Worm (Caenorhabditis elegans) whole organism, L1 larva: ENCODE measurements around the gene R11G1.2.

Experiments used
- C16A3.4 ChIP-seq: fragments of 150-350 bp; optimal IDR thresholded peaks from 2 replicates; lab custom pipeline; 2014; ENCODE audit warnings: missing biosample characterization, missing genetic modification characterization
- F16B12.6 ChIP-seq: fragments of 150-350 bp; optimal IDR thresholded peaks from 2 replicates; lab custom pipeline; 2014; ENCODE audit warnings: missing biosample characterization, missing genetic modification characterization
- aha-1 ChIP-seq: fragments of 150-350 bp; optimal IDR thresholded peaks from 2 replicates; lab custom pipeline; 2014; ENCODE audit warnings: missing biosample characterization, missing genetic modification characterization
- ceh-8 ChIP-seq: fragments of 200-800 bp; sonication (Bioruptor generic); optimal IDR thresholded peaks from 2 replicates; lab custom pipeline; 2018; ENCODE audit warnings: mild to moderate bottlenecking, missing genetic modification characterization, moderate library complexity, missing compliant biosample characterization
- ceh-82 ChIP-seq, 3 experiments: fragments of 150-350 bp in 1 of 3; sonication (generic microtip) in 2 of 3; optimal IDR thresholded peaks; 2 replicates each; lab custom pipeline; 2014 to 2017; ENCODE audit warnings: missing biosample characterization in 3 of 3, missing genetic modification characterization in 3 of 3
- ces-1 ChIP-seq: fragments of 150-350 bp; optimal IDR thresholded peaks from 2 replicates; lab custom pipeline; 2014; ENCODE audit warnings: missing biosample characterization, missing genetic modification reagents, missing genetic modification characterization
- dpl-1 ChIP-seq, 3 experiments: fragments of 150-350 bp in 2 of 3; sonication (generic microtip) in 1 of 3; optimal IDR thresholded peaks; 2 replicates each; lab custom pipeline; 2014 to 2017; ENCODE audit warnings: missing biosample characterization in 3 of 3, missing genetic modification characterization in 3 of 3, missing genetic modification reagents in 3 of 3
- efl-1 ChIP-seq, 4 experiments: fragments of 150-350 bp; optimal IDR thresholded peaks in 3 of 4; peaks in 1 of 4; 1 replicate in 1 of 4; 2 replicates in 3 of 4; lab custom pipeline; 2014; ENCODE audit warnings: missing biosample characterization in 2 of 4, missing genetic modification characterization in 2 of 4, missing genetic modification reagents in 2 of 4
- egl-13 ChIP-seq: sonication (generic microtip); optimal IDR thresholded peaks from 2 replicates; lab custom pipeline; 2016; ENCODE audit warnings: missing genotype, missing genetic modification reagents, missing genetic modification characterization, missing compliant biosample characterization
- elt-2 ChIP-seq: sonication (generic microtip); optimal IDR thresholded peaks from 2 replicates; lab custom pipeline; 2016; ENCODE audit warnings: missing genetic modification characterization, mild to moderate bottlenecking, inconsistent platforms, missing compliant biosample characterization, missing genetic modification reagents
- elt-3 ChIP-seq, 6 experiments: fragments of 150-350 bp in 1 of 6; sonication (generic microtip); optimal IDR thresholded peaks; 2 replicates each; lab custom pipeline; 2017 to 2018; ENCODE audit warnings: missing biosample characterization in 6 of 6, missing genetic modification characterization in 6 of 6, inconsistent platforms in 1 of 6
- ets-5 ChIP-seq: fragments of 200-800 bp; sonication (Bioruptor generic); IDR thresholded peaks from 2 replicates; pipeline ENCODE4 v1.3.6; 2022; ENCODE audit warnings: missing genetic modification characterization, missing compliant biosample characterization
- fkh-10 ChIP-seq: sonication (generic microtip); optimal IDR thresholded peaks from 2 replicates; lab custom pipeline; 2017; ENCODE audit warnings: missing biosample characterization, missing genetic modification reagents, missing genetic modification characterization
- fos-1 ChIP-seq: fragments of 150-350 bp; optimal IDR thresholded peaks from 2 replicates; lab custom pipeline; 2014; ENCODE audit warnings: missing biosample characterization, missing genetic modification characterization
- hpl-2 ChIP-seq: fragments of 150-350 bp; optimal IDR thresholded peaks from 2 replicates; lab custom pipeline; 2014; ENCODE audit warnings: missing biosample characterization, missing genetic modification reagents, missing genetic modification characterization
- jun-1 ChIP-seq: fragments of 150-350 bp; optimal IDR thresholded peaks from 2 replicates; lab custom pipeline; 2014; ENCODE audit warnings: missing biosample characterization, missing genetic modification reagents, missing genetic modification characterization
- lin-14 ChIP-seq: fragments of 200-800 bp; sonication (Bioruptor generic); optimal IDR thresholded peaks from 2 replicates; lab custom pipeline; 2018; ENCODE audit warnings: mild to moderate bottlenecking, missing genetic modification characterization, moderate library complexity, missing compliant biosample characterization
- lin-35 ChIP-seq, 2 experiments: fragments of 150-350 bp; optimal IDR thresholded peaks; 2 replicates each; lab custom pipeline; 2014; ENCODE audit warnings: missing biosample characterization in 2 of 2, missing genetic modification characterization in 2 of 2, missing genetic modification reagents in 2 of 2
- lin-39 ChIP-seq: fragments of 150-350 bp; optimal IDR thresholded peaks from 2 replicates; lab custom pipeline; 2014; ENCODE audit warnings: missing biosample characterization, missing genetic modification reagents, missing genetic modification characterization
- lir-3 ChIP-seq: sonication (generic microtip); optimal IDR thresholded peaks from 2 replicates; lab custom pipeline; 2016; ENCODE audit warnings: mild to moderate bottlenecking, missing genetic modification characterization, moderate library complexity, missing compliant biosample characterization; ENCODE audit not compliant: poor library complexity
- mdl-1 ChIP-seq, 2 experiments: fragments of 150-350 bp; optimal IDR thresholded peaks; 2 replicates each; lab custom pipeline; 2014 to 2017; ENCODE audit warnings: missing biosample characterization in 2 of 2, missing genetic modification characterization in 2 of 2, inconsistent platforms in 1 of 2
- mef-2 ChIP-seq: fragments of 150-350 bp; optimal IDR thresholded peaks from 2 replicates; lab custom pipeline; 2014; ENCODE audit warnings: missing biosample characterization, missing genetic modification characterization
- mep-1 ChIP-seq: fragments of 150-350 bp; optimal IDR thresholded peaks from 2 replicates; lab custom pipeline; 2014; ENCODE audit warnings: missing biosample characterization, missing genetic modification characterization
- nhr-19 ChIP-seq: fragments of 200-800 bp; sonication (Bioruptor generic); conservative IDR thresholded peaks from 2 replicates; pipeline ENCODE4 v1.3.6; 2022; ENCODE audit warnings: missing genetic modification characterization, missing compliant biosample characterization
- nhr-20 ChIP-seq: sonication (generic microtip); optimal IDR thresholded peaks from 2 replicates; lab custom pipeline; 2016; ENCODE audit warnings: mild to moderate bottlenecking, missing genetic modification characterization, missing compliant biosample characterization
- nhr-237 ChIP-seq: fragments of 150-350 bp; optimal IDR thresholded peaks from 2 replicates; lab custom pipeline; 2014; ENCODE audit warnings: missing biosample characterization, missing genetic modification characterization
- nhr-71 ChIP-seq: sonication (generic microtip); optimal IDR thresholded peaks from 2 replicates; lab custom pipeline; 2016; ENCODE audit warnings: mild to moderate bottlenecking, missing genetic modification characterization, moderate library complexity, missing compliant biosample characterization
- nhr-76 ChIP-seq: sonication (generic microtip); optimal IDR thresholded peaks from 2 replicates; lab custom pipeline; 2017; ENCODE audit warnings: missing biosample characterization, missing genetic modification characterization
- nhr-85 ChIP-seq: sonication (generic microtip); peaks from one replicate; lab custom pipeline; 2016; ENCODE audit warnings: missing genetic modification characterization, inconsistent platforms, missing compliant biosample characterization
- pqm-1 ChIP-seq: sonication (generic microtip); optimal IDR thresholded peaks from 3 replicates; lab custom pipeline; 2017; ENCODE audit warnings: missing biosample characterization, missing genetic modification characterization
- rnt-1 ChIP-seq: sonication (generic microtip); optimal IDR thresholded peaks from 2 replicates; lab custom pipeline; 2016; ENCODE audit warnings: mild to moderate bottlenecking, missing genetic modification characterization, moderate library complexity, missing compliant biosample characterization
- skn-1 ChIP-seq: fragments of 150-350 bp; optimal IDR thresholded peaks from 2 replicates; lab custom pipeline; 2014; ENCODE audit warnings: missing biosample characterization, missing genetic modification characterization
- snu-23 ChIP-seq: sonication (generic microtip); optimal IDR thresholded peaks from 2 replicates; lab custom pipeline; 2016; ENCODE audit warnings: missing genetic modification characterization, missing compliant biosample characterization
- tlp-1 ChIP-seq: fragments of 150-350 bp; optimal IDR thresholded peaks from 2 replicates; lab custom pipeline; 2014; ENCODE audit warnings: missing biosample characterization, missing genetic modification characterization
- unc-130 ChIP-seq: fragments of 150-350 bp; optimal IDR thresholded peaks from 2 replicates; lab custom pipeline; 2017; ENCODE audit warnings: missing biosample characterization, missing genetic modification characterization, inconsistent platforms
- unc-62 ChIP-seq: fragments of 150-350 bp; optimal IDR thresholded peaks from 2 replicates; lab custom pipeline; 2014; ENCODE audit warnings: missing biosample characterization, missing genetic modification reagents, missing genetic modification characterization
- unc-86 ChIP-seq: sonication (generic microtip); optimal IDR thresholded peaks from 2 replicates; lab custom pipeline; 2016; ENCODE audit warnings: missing genetic modification characterization, missing compliant biosample characterization
- unc-98 ChIP-seq: fragments of 200-800 bp; sonication (Bioruptor generic); IDR thresholded peaks from 2 replicates; pipeline ENCODE4 v1.3.6; 2022; ENCODE audit warnings: missing genetic modification characterization, missing compliant biosample characterization
- zag-1 ChIP-seq: fragments of 150-350 bp; optimal IDR thresholded peaks from 2 replicates; lab custom pipeline; 2014; ENCODE audit warnings: missing biosample characterization, missing genetic modification characterization
- zip-4 ChIP-seq: fragments of 200-800 bp; sonication (Bioruptor generic); optimal IDR thresholded peaks from 2 replicates; lab custom pipeline; 2018; ENCODE audit warnings: mild to moderate bottlenecking, missing genetic modification characterization, moderate library complexity, missing compliant biosample characterization
- ztf-11 ChIP-seq, 2 experiments: sonication (generic microtip); optimal IDR thresholded peaks; 2 replicates each; lab custom pipeline; 2016 to 2017; ENCODE audit warnings: missing genetic modification characterization in 2 of 2, missing biosample characterization in 1 of 2, missing compliant biosample characterization in 1 of 2

Gene R11G1.2

ce11 chrX:3605727-3606126, 44.7 kb upstream of the R11G1.2 start, which contains the start of gene C18B2.4 (continued):
- peak; percentile 48 for TF ChIP-seq F16B12.6 (tag; lab: Kevin White, UChicago)
- TF ChIP-seq fkh-10 (GFP tag; lab: Kevin White, UChicago) = no peak
- TF ChIP-seq lin-14 (GFP tag; lab: Kevin White, UChicago) = peak; percentile 93
- TF ChIP-seq C16A3.4 = peak; percentile 80
- peak; percentile 59 for TF ChIP-seq nhr-19 (GFP tag; lab: Robert Waterston, UW)
- TF ChIP-seq ceh-8 (GFP tag; lab: Kevin White, UChicago) = no peak
- peak; percentile 48 for TF ChIP-seq egl-13
- no peak for TF ChIP-seq lir-3 (tag; lab: Kevin White, UChicago)
- TF ChIP-seq jun-1 (tag; lab: Kevin White, UChicago) = peak; percentile 77
- TF ChIP-seq nhr-76 (tag; lab: Kevin White, UChicago) = no peak
- TF ChIP-seq zip-4 (GFP tag; lab: Kevin White, UChicago) = peak; percentile 51
- peak; percentile 15 for TF ChIP-seq nhr-237 (tag; lab: Kevin White, UChicago)
- TF ChIP-seq mep-1 (tag; lab: Kevin White, UChicago) = peak; percentile 69
- peak; percentile 36 for TF ChIP-seq elt-2 (tag; lab: Kevin White, UChicago)
- TF ChIP-seq mdl-1 (tag; optimal IDR thresholded peaks at IDR 0.05; lab: Kevin White, UChicago) = peak in 1 of 2 experiments; percentile 75
- no peak for TF ChIP-seq ets-5 (GFP tag; lab: Robert Waterston, UW)
- no peak for TF ChIP-seq aha-1 (tag; lab: Kevin White, UChicago)
- peak in 1 of 2 experiments; percentile 4 for TF ChIP-seq ztf-11 (tag; optimal IDR thresholded peaks at IDR 0.05; lab: Kevin White, UChicago)
- TF ChIP-seq hpl-2 (GFP tag; lab: Kevin White, UChicago) = no peak
- TF ChIP-seq dpl-1 (GFP tag; optimal IDR thresholded peaks at IDR 0.05; lab: Kevin White, UChicago) = peak; percentile 15 to 49 (median 29)
- no peak for TF ChIP-seq pqm-1
- peak; percentile 67 for TF ChIP-seq nhr-20
- TF ChIP-seq unc-130 (tag; lab: Kevin White, UChicago) = no peak
- TF ChIP-seq lin-39 (tag; lab: Kevin White, UChicago) = no peak
- TF ChIP-seq zag-1 (tag; lab: Kevin White, UChicago) = no peak
- peak; percentile 80 for TF ChIP-seq snu-23 (GFP tag; lab: Kevin White, UChicago)
- peak; percentile 45 to 79 for TF ChIP-seq lin-35 (GFP tag; optimal IDR thresholded peaks at IDR 0.05; lab: Kevin White, UChicago)
- peak; percentile 84 for TF ChIP-seq skn-1 (tag; lab: Kevin White, UChicago)
- TF ChIP-seq elt-3 (tag; optimal IDR thresholded peaks at IDR 0.05; lab: Kevin White, UChicago) = peak in 1 of 6 experiments; percentile 1

- no peak for TF ChIP-seq ceh-82 (tag; optimal IDR thresholded peaks at IDR 0.05; lab: Kevin White, UChicago)
- TF ChIP-seq pqm-1 = no peak
- TF ChIP-seq fos-1 (tag; lab: Kevin White, UChicago) = no peak
- TF ChIP-seq lir-3 (tag; lab: Kevin White, UChicago) = no peak
- TF ChIP-seq mef-2 (tag; lab: Kevin White, UChicago) = no peak
- TF ChIP-seq, all 84 proteins: peak for 0
Observed at ce11 chrX:3610442-3610841, 40.0 kb upstream of the R11G1.2 start.

ce11 chrX:3611042-3611623, 39.3 kb upstream of the R11G1.2 start, which contains the start of gene C18B2.5:
Gene C18B2.5 (minus strand): TSS chrX:3611092.
- peak; percentile 35 for TF ChIP-seq elt-2 (tag; lab: Kevin White, UChicago)
- no peak for TF ChIP-seq skn-1 (tag; lab: Kevin White, UChicago)
- no peak for TF ChIP-seq efl-1 (optimal IDR thresholded peaks at IDR 0.05; lab: Kevin White, UChicago)
- peak in 1 of 2 experiments; percentile 72 for TF ChIP-seq efl-1 (GFP tag; optimal IDR thresholded peaks at IDR 0.05 in 1 of 2; lab: Kevin White, UChicago)
- TF ChIP-seq, all 84 proteins: peak for 2

ce11 chrX:3611740-3612139, 38.7 kb upstream of the R11G1.2 start:
- no peak for TF ChIP-seq tlp-1 (tag; lab: Kevin White, UChicago)
- TF ChIP-seq nhr-85 (tag; lab: Kevin White, UChicago) = no peak
- no peak for TF ChIP-seq ces-1 (GFP tag; lab: Kevin White, UChicago)
- no peak for TF ChIP-seq unc-86 (tag; lab: Kevin White, UChicago)
- TF ChIP-seq unc-98 = no peak
- TF ChIP-seq nhr-71 (tag; lab: Kevin White, UChicago) = no peak
- TF ChIP-seq unc-62 (GFP tag; lab: Kevin White, UChicago) = no peak
- no peak for TF ChIP-seq rnt-1 (tag; lab: Kevin White, UChicago)
